Worm (Caenorhabditis elegans) whole organism, L3 larva: ENCODE data around the gene math-10.

ENCODE experiments used
- ZK546.5 ChIP-seq: sonication (generic microtip); optimal IDR thresholded peaks from 2 replicates; lab custom pipeline; 2017; ENCODE audit warnings: missing biosample characterization, missing genetic modification characterization
- fkh-2 ChIP-seq: fragments of 150-350 bp; optimal IDR thresholded peaks from 2 replicates; lab custom pipeline; 2014; ENCODE audit warnings: missing biosample characterization, missing genetic modification reagents, missing genetic modification characterization
- lin-39 ChIP-seq: fragments of 150-350 bp; optimal IDR thresholded peaks from 2 replicates; lab custom pipeline; 2018; ENCODE audit warnings: missing biosample characterization, missing genetic modification reagents, missing genetic modification characterization
- nhr-12 ChIP-seq: fragments of 150-350 bp; optimal IDR thresholded peaks from 2 replicates; lab custom pipeline; 2014; ENCODE audit warnings: missing biosample characterization, missing genetic modification characterization
- nhr-76 ChIP-seq: fragments of 150-350 bp; sonication (generic microtip); optimal IDR thresholded peaks from 5 replicates; lab custom pipeline; 2014; ENCODE audit warnings: missing biosample characterization, missing genetic modification characterization
- snpc-4 ChIP-seq: fragments of 150-350 bp; optimal IDR thresholded peaks from 2 replicates; lab custom pipeline; 2014; ENCODE audit warnings: missing biosample characterization, missing genetic modification characterization
- ztf-11 ChIP-seq: fragments of 150-350 bp; optimal IDR thresholded peaks from 2 replicates; lab custom pipeline; 2014; ENCODE audit warnings: missing biosample characterization, missing genetic modification characterization

- TF ChIP-seq nhr-76 (tag; lab: Kevin White, UChicago) (no peak), ztf-11 (no peak), lin-39 (tag; lab: Kevin White, UChicago) (no peak), nhr-12 (no peak), snpc-4 (tag; lab: Kevin White, UChicago) (no peak), ZK546.5 (tag; lab: Kevin White, UChicago) (no peak), fkh-2 (tag; lab: Kevin White, UChicago) (no peak)
Observed at ce11 chrII:1850299-1850698, 21.0 kb upstream of the math-10 start, which contains the start of gene fbxb-96.
